Fruit fly (Drosophila melanogaster): ENCODE data around the gene Ubc2.

Ubc2 gene

dm6 chr2L:10769708-10770107 is 1.9 kb upstream of the Ubc2 start, which contains the start of gene CG6724 (continued):
- TF ChIP-seq CG12744 (GFP tag; optimal IDR thresholded peaks at IDR 0.05): no peak
- peak; percentile 37 for TF ChIP-seq CG10267 (tag; optimal IDR thresholded peaks at IDR 0.05)
- TF ChIP-seq crp (GFP tag; optimal IDR thresholded peaks at IDR 0.05): peak in 1 of 2 experiments; percentile 31
- TF ChIP-seq CG31441 (GFP tag; IDR thresholded peaks at IDR 0.05): no peak
- TF ChIP-seq Elba2 (GFP tag; optimal IDR thresholded peaks at IDR 0.05): no peak
- TF ChIP-seq CG1832 (GFP tag; optimal IDR thresholded peaks at IDR 0.05): no peak
- no peak for TF ChIP-seq ERR (GFP tag; optimal IDR thresholded peaks at IDR 0.05)
- no peak for TF ChIP-seq CG16863 (GFP tag; optimal IDR thresholded peaks at IDR 0.05)
- no peak for TF ChIP-seq Xbp1 (GFP tag; optimal IDR thresholded peaks at IDR 0.05)
- no peak for TF ChIP-seq CG12071 (GFP tag; optimal IDR thresholded peaks at IDR 0.05)
- TF ChIP-seq ttk (GFP tag; IDR thresholded peaks at IDR 0.05): no peak
- no peak for TF ChIP-seq vfl (GFP tag; optimal IDR thresholded peaks at IDR 0.05)
- TF ChIP-seq CG2199 (GFP tag; IDR thresholded peaks at IDR 0.05): no peak
- no peak for TF ChIP-seq luna (GFP tag; optimal IDR thresholded peaks at IDR 0.05)
- TF ChIP-seq Chrac-16 (GFP tag; optimal IDR thresholded peaks at IDR 0.05): no peak
- no peak for TF ChIP-seq Ada2b (GFP tag; IDR thresholded peaks at IDR 0.05)
- no peak for TF ChIP-seq CHES-1-like (GFP tag; optimal IDR thresholded peaks at IDR 0.05)
- TF ChIP-seq CG10321 (GFP tag; IDR thresholded peaks at IDR 0.05): no peak
- no peak for TF ChIP-seq Mrtf (GFP tag; IDR thresholded peaks at IDR 0.05)
- no peak for TF ChIP-seq NC2α (GFP tag; optimal IDR thresholded peaks at IDR 0.05)
- peak; percentile 55 for TF ChIP-seq Ets97D (GFP tag; optimal IDR thresholded peaks at IDR 0.05)
- no peak for TF ChIP-seq CG12155 (GFP tag; optimal IDR thresholded peaks at IDR 0.05)
- no peak for TF ChIP-seq PHDP (tag; optimal IDR thresholded peaks at IDR 0.05)
- TF ChIP-seq CG18011 (GFP tag; optimal IDR thresholded peaks at IDR 0.05): no peak
- no peak for TF ChIP-seq B-H2 (GFP tag; optimal IDR thresholded peaks at IDR 0.05)
- TF ChIP-seq Doc2 (GFP tag; IDR thresholded peaks at IDR 0.05): no peak
- TF ChIP-seq CG6765 (GFP tag; optimal IDR thresholded peaks at IDR 0.05): no peak
- no peak for TF ChIP-seq CG6683 (GFP tag; optimal IDR thresholded peaks at IDR 0.05)
- no peak for TF ChIP-seq CG13123 (GFP tag; optimal IDR thresholded peaks at IDR 0.05)
- no peak for TF ChIP-seq CG17612 (GFP tag; IDR thresholded peaks at IDR 0.05)
- TF ChIP-seq Med (GFP tag): peak; percentile 73
- peak; percentile 4 for TF ChIP-seq CoRest (tag; optimal IDR thresholded peaks at IDR 0.05)
- no peak for TF ChIP-seq CG8281 (tag; optimal IDR thresholded peaks at IDR 0.05)
- no peak for TF ChIP-seq otp (GFP tag; IDR thresholded peaks at IDR 0.05)
- TF ChIP-seq tup (GFP tag; optimal IDR thresholded peaks at IDR 0.05): no peak
- no peak for TF ChIP-seq Hey (tag; optimal IDR thresholded peaks at IDR 0.05)
- TF ChIP-seq gfzf (GFP tag; optimal IDR thresholded peaks at IDR 0.05): peak; percentile 84
- TF ChIP-seq Blimp-1 (GFP tag; optimal IDR thresholded peaks at IDR 0.05): no peak
- TF ChIP-seq MESR4 (GFP tag; optimal IDR thresholded peaks at IDR 0.05): peak; percentile 62
- TF ChIP-seq run (tag; optimal IDR thresholded peaks at IDR 0.05): no peak
- TF ChIP-seq usp (GFP tag; optimal IDR thresholded peaks at IDR 0.05): no peak
- no peak for TF ChIP-seq sob (GFP tag; IDR thresholded peaks at IDR 0.05)
- no peak for TF ChIP-seq CG10565 (GFP tag; optimal IDR thresholded peaks at IDR 0.05)
- no peak for TF ChIP-seq CG17912 (GFP tag; optimal IDR thresholded peaks at IDR 0.05)
- peak; percentile 98 for TF ChIP-seq Myb (GFP tag; optimal IDR thresholded peaks at IDR 0.05)
- TF ChIP-seq TFAM (GFP tag; optimal IDR thresholded peaks at IDR 0.05): no peak
- no peak for TF ChIP-seq Dfd (GFP tag; optimal IDR thresholded peaks at IDR 0.05)
- no peak for TF ChIP-seq seq (GFP tag; IDR thresholded peaks at IDR 0.05)
- TF ChIP-seq CG15514 (GFP tag; optimal IDR thresholded peaks at IDR 0.05): peak; percentile 32
- TF ChIP-seq CG14860 (GFP tag; IDR thresholded peaks at IDR 0.05; ENCODE audit: partially characterized antibody): peak; percentile 45
- TF ChIP-seq CG34422 (GFP tag; IDR thresholded peaks at IDR 0.05): peak; percentile 14; the same call in 1 of the 3 replicates
- no peak for TF ChIP-seq NC2β (GFP tag; optimal IDR thresholded peaks at IDR 0.05)

All from whole organism, embryonic.